Fruit fly (Drosophila melanogaster) whole organism, embryonic: Measurements from ENCODE around the gene CG5909.

Source experiments
- Aef1 ChIP-seq: fragments of 200-800 bp; sonication (Bioruptor generic); IDR thresholded peaks from 3 replicates; pipeline ENCODE4 v1.3.6; 2022; ENCODE audit warnings: missing biosample characterization, missing genetic modification characterization
- Atf6 ChIP-seq: fragments of 200-800 bp; sonication (Bioruptor generic); IDR thresholded peaks from 2 replicates; pipeline ENCODE4 v1.3.6; 2022; ENCODE audit warnings: missing biosample characterization, missing genetic modification characterization
- Blimp-1 ChIP-seq: fragments of 200-800 bp; sonication (Bioruptor generic); optimal IDR thresholded peaks from 3 replicates; lab custom pipeline; 2018; ENCODE audit warnings: missing biosample characterization, missing genetic modification characterization, mild to moderate bottlenecking, moderate library complexity, missing genetic modification reagents
- CG1024 ChIP-seq: fragments of 200-800 bp; sonication (Bioruptor generic); IDR thresholded peaks from 2 replicates; pipeline ENCODE4 v1.3.6; 2022; ENCODE audit warnings: missing biosample characterization, missing genetic modification characterization
- CG10959 ChIP-seq: fragments of 200-800 bp; sonication (Bioruptor generic); IDR thresholded peaks from 2 replicates; pipeline ENCODE4 v1.3.6; 2022; ENCODE audit warnings: missing biosample characterization, missing genetic modification characterization
- CG11723 ChIP-seq: fragments of 200-800 bp; sonication (Bioruptor generic); optimal IDR thresholded peaks from 2 replicates; lab custom pipeline; 2017; ENCODE audit warnings: missing biosample characterization, mild to moderate bottlenecking, missing genetic modification characterization
- CG12219 ChIP-seq: fragments of 200-800 bp; sonication (Bioruptor generic); optimal IDR thresholded peaks from 3 replicates; lab custom pipeline; 2018; ENCODE audit warnings: missing biosample characterization, mild to moderate bottlenecking, missing genetic modification characterization
- CG12391 ChIP-seq: fragments of 200-800 bp; sonication (Bioruptor generic); optimal IDR thresholded peaks from 3 replicates; lab custom pipeline; 2018; ENCODE audit warnings: missing biosample characterization, mild to moderate bottlenecking, missing genetic modification characterization, moderate library complexity
- CG15601 ChIP-seq: fragments of 200-800 bp; sonication (Bioruptor generic); optimal IDR thresholded peaks from 3 replicates; lab custom pipeline; 2019; ENCODE audit warnings: missing biosample characterization, mild to moderate bottlenecking, missing genetic modification characterization, moderate library complexity
- CG17612 ChIP-seq: fragments of 200-800 bp; sonication (Bioruptor generic); IDR thresholded peaks from 2 replicates; pipeline ENCODE4 v1.3.6; 2022; ENCODE audit warnings: missing biosample characterization, missing genetic modification characterization
- CG2199 ChIP-seq: fragments of 200-800 bp; sonication (Bioruptor generic); IDR thresholded peaks from 3 replicates; pipeline ENCODE4 v1.3.6; 2022; ENCODE audit warnings: missing biosample characterization, missing genetic modification characterization
- CG31365 ChIP-seq: fragments of 200-800 bp; sonication (Bioruptor generic); optimal IDR thresholded peaks from 2 replicates; lab custom pipeline; 2018; ENCODE audit warnings: missing biosample characterization, mild to moderate bottlenecking, missing genetic modification characterization
- CG3163 ChIP-seq: fragments of 200-800 bp; sonication (Bioruptor generic); optimal IDR thresholded peaks from 3 replicates; lab custom pipeline; 2016; ENCODE audit warnings: missing biosample characterization, missing genetic modification characterization
- CG3838 ChIP-seq: fragments of 200-800 bp; sonication (Bioruptor generic); optimal IDR thresholded peaks from 3 replicates; lab custom pipeline; 2016; ENCODE audit warnings: missing biosample characterization, missing genetic modification characterization
- CG4282 ChIP-seq: fragments of 200-800 bp; sonication (Bioruptor generic); optimal IDR thresholded peaks from 2 replicates; lab custom pipeline; 2016; ENCODE audit warnings: missing biosample characterization, missing genetic modification characterization
- CG4854 ChIP-seq: fragments of 200-800 bp; sonication (Bioruptor generic); optimal IDR thresholded peaks from 2 replicates; lab custom pipeline; 2016; ENCODE audit warnings: missing biosample characterization, missing genetic modification characterization, inconsistent platforms
- CG9215 ChIP-seq: fragments of 200-800 bp; sonication (Bioruptor generic); IDR thresholded peaks from 2 replicates; pipeline ENCODE4 v1.3.6; 2022; ENCODE audit warnings: missing biosample characterization, missing genetic modification characterization
- CG9437 ChIP-seq: fragments of 200-800 bp; sonication (Bioruptor generic); optimal IDR thresholded peaks from 2 replicates; lab custom pipeline; 2018; ENCODE audit warnings: missing biosample characterization, mild to moderate bottlenecking, missing genetic modification characterization
- CoRest ChIP-seq: fragments of 200-800 bp; sonication (Bioruptor generic); optimal IDR thresholded peaks from 3 replicates; lab custom pipeline; 2018; ENCODE audit warnings: missing biosample characterization, mild to moderate bottlenecking, missing genetic modification characterization, moderate library complexity
- D ChIP-seq, 2 experiments: fragments of 200-800 bp in 1 of 2; fragments of >200 bp in 1 of 2; sonication (Bioruptor generic) in 1 of 2; optimal IDR thresholded peaks; 2 replicates in 1 of 2; 3 replicates in 1 of 2; lab custom pipeline; 2017; ENCODE audit warnings: mild to moderate bottlenecking in 1 of 2, missing biosample characterization in 1 of 2, missing genetic modification characterization in 1 of 2, missing genetic modification reagents in 1 of 2
- Dip2 ChIP-seq: fragments of 200-800 bp; sonication (Bioruptor generic); IDR thresholded peaks from 2 replicates; pipeline ENCODE4 v1.3.6; 2022; ENCODE audit warnings: missing biosample characterization, missing genetic modification characterization
- Hey ChIP-seq: fragments of 200-800 bp; sonication (Bioruptor generic); optimal IDR thresholded peaks from 3 replicates; lab custom pipeline; 2018; ENCODE audit warnings: missing biosample characterization, mild to moderate bottlenecking, missing genetic modification characterization
- Med ChIP-seq: fragments of 200-800 bp; sonication (Bioruptor generic); peaks from one replicate; lab custom pipeline; 2016; ENCODE audit warnings: missing biosample characterization, missing genetic modification characterization, mild to moderate bottlenecking, inconsistent platforms, moderate library complexity
- Nf-YB ChIP-seq: fragments of 200-800 bp; sonication (Bioruptor generic); optimal IDR thresholded peaks from 3 replicates; lab custom pipeline; 2019; ENCODE audit warnings: missing biosample characterization, mild to moderate bottlenecking, missing genetic modification characterization, moderate library complexity
- abd-A ChIP-seq: fragments of 200-800 bp; sonication (Bioruptor generic); optimal IDR thresholded peaks from 3 replicates; lab custom pipeline; 2019; ENCODE audit warnings: missing biosample characterization, mild to moderate bottlenecking, missing genetic modification characterization, moderate library complexity
- btn ChIP-seq: fragments of 200-800 bp; sonication (Bioruptor generic); optimal IDR thresholded peaks from 2 replicates; lab custom pipeline; 2016; ENCODE audit warnings: missing biosample characterization, missing genetic modification characterization
- ci ChIP-seq: fragments of 200-800 bp; sonication (Bioruptor generic); IDR thresholded peaks from 3 replicates; pipeline ENCODE4 v1.3.6; 2022; ENCODE audit warnings: missing biosample characterization, missing genetic modification characterization
- da ChIP-seq: fragments of 200-800 bp; sonication (Bioruptor generic); optimal IDR thresholded peaks from 2 replicates; lab custom pipeline; 2016; ENCODE audit warnings: missing biosample characterization, missing genetic modification characterization
- disco-r ChIP-seq: fragments of 200-800 bp; sonication (Bioruptor generic); optimal IDR thresholded peaks from 2 replicates; lab custom pipeline; 2016; ENCODE audit warnings: missing biosample characterization, missing genetic modification characterization
- esg ChIP-seq: fragments of 200-800 bp; sonication (Bioruptor generic); conservative IDR thresholded peaks from 2 replicates; pipeline ENCODE4 v1.3.6; 2022; ENCODE audit warnings: missing biosample characterization, missing genetic modification characterization
- grau ChIP-seq: fragments of 200-800 bp; optimal IDR thresholded peaks from 3 replicates; lab custom pipeline; 2019; ENCODE audit warnings: missing biosample characterization, mild to moderate bottlenecking, missing genetic modification characterization, moderate library complexity
- hkb ChIP-seq, 2 experiments: fragments of 200-800 bp in 1 of 2; fragments of >200 bp in 1 of 2; sonication (Bioruptor generic) in 1 of 2; IDR thresholded peaks in 1 of 2; optimal IDR thresholded peaks in 1 of 2; 2 replicates each; pipeline versions ENCODE4 v1.3.6 to Lab custom; 2017 to 2022; ENCODE audit warnings: missing biosample characterization in 1 of 2, missing genetic modification characterization in 1 of 2
- ind ChIP-seq: fragments of 200-800 bp; sonication (Bioruptor generic); optimal IDR thresholded peaks from 3 replicates; lab custom pipeline; 2016; ENCODE audit warnings: missing biosample characterization, missing genetic modification characterization
- jing ChIP-seq: fragments of 200-800 bp; sonication (Bioruptor generic); optimal IDR thresholded peaks from 2 replicates; lab custom pipeline; 2018; ENCODE audit warnings: missing biosample characterization, mild to moderate bottlenecking, missing genetic modification characterization
- ken ChIP-seq: fragments of 200-800 bp; sonication (Bioruptor generic); IDR thresholded peaks from 3 replicates; pipeline ENCODE4 v1.3.6; 2022; ENCODE audit warnings: missing biosample characterization, missing genetic modification characterization
- oc ChIP-seq: fragments of 200-800 bp; sonication (Bioruptor generic); optimal IDR thresholded peaks from 2 replicates; lab custom pipeline; 2018; ENCODE audit warnings: missing biosample characterization, mild to moderate bottlenecking, missing genetic modification characterization, moderate library complexity
- pan ChIP-seq, 4 experiments: fragments of >200 bp in 3 of 4; fragments of 200-800 bp in 1 of 4; sonication (Bioruptor generic) in 1 of 4; optimal IDR thresholded peaks in 3 of 4; IDR thresholded peaks in 1 of 4; 2 replicates each; pipeline versions ENCODE4 v1.3.6 to Lab custom; 2017 to 2022; ENCODE audit warnings: missing biosample characterization in 2 of 4, missing genetic modification characterization in 2 of 4, mixed read lengths in 1 of 4
- prd ChIP-seq, 3 experiments: fragments of >200 bp in 2 of 3; fragments of 200-800 bp in 1 of 3; sonication (Bioruptor generic) in 1 of 3; optimal IDR thresholded peaks in 2 of 3; IDR thresholded peaks in 1 of 3; 2 replicates in 2 of 3; 3 replicates in 1 of 3; pipeline versions ENCODE4 v1.3.6 to Lab custom; 2017 to 2022; ENCODE audit warnings: missing biosample characterization in 1 of 3, missing genetic modification characterization in 1 of 3
- sima ChIP-seq: fragments of 200-800 bp; sonication (Bioruptor generic); optimal IDR thresholded peaks from 2 replicates; lab custom pipeline; 2016; ENCODE audit warnings: missing biosample characterization, missing genetic modification characterization
- slou ChIP-seq: fragments of 200-800 bp; sonication (Bioruptor generic); optimal IDR thresholded peaks from 3 replicates; lab custom pipeline; 2016; ENCODE audit warnings: missing biosample characterization, missing genetic modification characterization
- stwl ChIP-seq: fragments of 200-800 bp; sonication (Bioruptor generic); optimal IDR thresholded peaks from 3 replicates; lab custom pipeline; 2018; ENCODE audit warnings: missing biosample characterization, mild to moderate bottlenecking, missing genetic modification characterization, moderate library complexity
- sug ChIP-seq: fragments of 200-800 bp; optimal IDR thresholded peaks from 2 replicates; lab custom pipeline; 2019; ENCODE audit warnings: missing biosample characterization, mild to moderate bottlenecking, missing genetic modification characterization, moderate library complexity
- tap ChIP-seq: fragments of 200-800 bp; optimal IDR thresholded peaks from 3 replicates; lab custom pipeline; 2019; ENCODE audit warnings: missing biosample characterization, mild to moderate bottlenecking, missing genetic modification characterization, moderate library complexity
- tin ChIP-seq: fragments of 200-800 bp; sonication (Bioruptor generic); optimal IDR thresholded peaks from 3 replicates; lab custom pipeline; 2016; ENCODE audit warnings: missing biosample characterization, missing genetic modification characterization
- ttk ChIP-seq: fragments of 200-800 bp; sonication (Bioruptor generic); IDR thresholded peaks from 2 replicates; pipeline ENCODE4 v2.1.2; 2022; ENCODE audit warnings: missing biosample characterization, missing genetic modification characterization

Gene CG5909

DNA sequence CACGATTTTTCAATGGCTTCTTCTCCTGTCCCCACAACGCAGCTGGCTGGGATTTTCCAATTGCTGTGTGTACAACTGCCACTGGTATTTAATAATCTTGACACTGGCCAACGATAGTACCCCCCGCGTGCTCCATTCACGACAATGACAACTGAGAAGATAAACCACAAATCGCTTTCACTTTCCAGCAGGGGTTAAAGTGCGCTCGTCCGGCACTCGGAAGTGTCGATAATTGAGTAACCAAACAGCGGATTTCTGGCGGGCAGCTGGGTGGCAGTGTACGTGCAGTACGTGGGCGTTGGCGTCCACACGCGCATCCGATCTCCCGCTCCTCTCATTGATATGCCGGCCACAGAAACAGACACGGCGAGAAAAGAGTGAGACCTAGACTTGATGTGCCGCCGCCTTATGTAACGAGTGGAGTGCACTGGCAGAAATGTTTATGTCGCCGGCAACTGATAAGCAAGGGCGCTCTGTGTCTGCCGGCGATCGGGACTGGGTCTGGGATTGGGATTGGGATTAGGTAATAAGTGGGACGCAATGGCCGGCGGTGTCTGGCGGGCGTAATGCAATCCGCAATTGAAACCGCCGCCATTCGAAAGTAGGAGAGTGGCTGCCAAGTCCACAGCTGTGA lies 26.1 kb upstream of the CG5909 start (continued):
- TF ChIP-seq hkb (optimal IDR thresholded peaks at IDR 0.05; lab: Kevin White, UChicago) (no peak), hkb (GFP tag; IDR thresholded peaks at IDR 0.05; lab: Robert Waterston, UW) (peak; percentile 21; the same call in 1 of the 2 replicates), tin (no peak), tap (tag; lab: Kevin White, UChicago) (no peak), CG2199 (GFP tag; lab: Robert Waterston, UW) (0 out of 3 replicates have a peak, but pooled peaks have one; percentile 16), Blimp-1 (peak; percentile 65), btn (no peak), CG12391 (no peak), sug (tag; lab: Kevin White, UChicago) (peak; percentile 39), CG31365 (tag; lab: Kevin White, UChicago) (no peak), jing (GFP tag; lab: Kevin White, UChicago) (no peak), oc (no peak), CG15601 (tag; lab: Kevin White, UChicago) (no peak), CoRest (no peak), ken (GFP tag; lab: Robert Waterston, UW) (0 out of 3 replicates have a peak, but pooled peaks have one; percentile 15), ci (GFP tag; lab: Robert Waterston, UW) (0 out of 3 replicates have a peak, but pooled peaks have one; percentile 15), Med (GFP tag; lab: Kevin White, UChicago) (peak; percentile 50)
- TF ChIP-seq, all 482 proteins: peak for 10

DNA sequence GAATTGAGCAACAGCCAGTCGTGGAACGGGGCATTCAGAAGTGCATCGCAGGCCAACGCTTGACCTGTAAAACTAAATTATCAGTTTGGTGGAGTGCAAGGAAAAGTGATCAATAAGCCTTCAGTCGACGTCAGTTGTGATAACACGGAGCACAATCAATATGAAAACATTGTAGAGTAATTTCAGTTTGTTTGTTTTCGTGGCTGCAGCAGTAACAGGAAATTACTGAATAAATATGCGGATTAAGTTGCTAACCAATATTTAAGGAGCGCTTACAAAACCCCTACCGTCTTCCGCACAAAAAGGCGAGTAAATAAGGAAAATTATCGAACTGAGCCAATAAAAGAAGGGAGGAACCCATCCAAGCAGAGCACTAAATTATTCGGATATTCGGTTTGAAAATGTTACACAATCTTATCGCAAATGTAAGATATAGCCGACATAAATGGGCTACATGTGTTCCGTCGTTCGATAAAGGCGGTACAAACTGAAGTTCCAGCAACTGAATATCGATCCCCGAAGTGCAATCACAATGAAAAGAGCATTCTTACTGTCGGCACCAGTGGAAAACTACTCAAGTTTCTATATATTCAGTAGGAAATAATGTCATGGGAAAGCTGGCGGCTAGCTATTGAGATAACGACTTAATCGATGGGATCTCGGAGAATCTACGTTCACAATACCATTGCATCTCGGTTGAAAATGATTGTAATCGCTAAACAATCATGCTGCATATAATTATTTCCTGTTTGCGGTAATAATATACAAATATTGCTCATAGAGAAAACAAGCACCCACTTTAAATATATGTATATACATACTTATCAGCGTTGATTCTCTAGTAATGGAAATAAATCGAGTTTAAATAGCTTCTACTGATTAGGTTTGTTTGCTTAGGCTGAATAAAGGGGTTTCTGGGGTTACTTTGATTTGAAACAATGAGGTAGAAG lies 25.0 kb upstream of the CG5909 start:
- TF ChIP-seq stwl (tag; lab: Kevin White, UChicago) (peak; percentile 38), Atf6 (no peak; the same call in 1 of the 2 replicates), pan (optimal IDR thresholded peaks at IDR 0.05; lab: Kevin White, UChicago) (no peak), pan (GFP tag; optimal IDR thresholded peaks at IDR 0.05 in 1 of 2, IDR thresholded peaks at IDR 0.05 in 1 of 2) (peak in 1 of 2 experiments; percentile 58), CG3838 (GFP tag; lab: Kevin White, UChicago) (peak; percentile 54), abd-A (tag; lab: Kevin White, UChicago) (no peak), CG4854 (GFP tag; lab: Kevin White, UChicago) (peak; percentile 57), CG1024 (GFP tag; lab: Robert Waterston, UW) (peak; percentile 61), CG12219 (GFP tag; lab: Kevin White, UChicago) (peak; percentile 59), Dip2 (GFP tag; lab: Robert Waterston, UW) (no peak), sima (peak; percentile 4), slou (GFP tag; lab: Kevin White, UChicago) (peak; percentile 35), Hey (tag; lab: Kevin White, UChicago) (no peak), CG31365 (tag; lab: Kevin White, UChicago) (peak; percentile 21), da (GFP tag; lab: Kevin White, UChicago) (no peak), ind (GFP tag; lab: Kevin White, UChicago) (no peak), CG3163 (GFP tag; lab: Kevin White, UChicago) (peak; percentile 40), Aef1 (GFP tag; lab: Robert Waterston, UW) (no peak), disco-r (GFP tag; lab: Kevin White, UChicago) (peak; percentile 9), grau (tag; lab: Kevin White, UChicago) (peak; percentile 35), prd (optimal IDR thresholded peaks at IDR 0.05; lab: Kevin White, UChicago) (no peak), prd (GFP tag; IDR thresholded peaks at IDR 0.05; lab: Robert Waterston, UW) (peak; percentile 60), esg (GFP tag; lab: Robert Waterston, UW) (no peak), CG17612 (no peak), CG11723 (peak; percentile 49), ttk (GFP tag; lab: Robert Waterston, UW) (peak; percentile 13; the same call in 1 of the 2 replicates), CG4282 (no peak), D (optimal IDR thresholded peaks at IDR 0.05; lab: Kevin White, UChicago) (no peak), D (GFP tag; optimal IDR thresholded peaks at IDR 0.05; lab: Kevin White, UChicago) (peak; percentile 80), Nf-YB (GFP tag; lab: Kevin White, UChicago) (peak; percentile 51), CG9437 (GFP tag; lab: Kevin White, UChicago) (no peak), CG10959 (GFP tag; lab: Robert Waterston, UW) (peak; percentile 50; the same call in 1 of the 2 replicates), CG9215 (GFP tag; lab: Robert Waterston, UW) (no peak)
